Fruit fly (Drosophila melanogaster) whole organism, embryonic: ENCODE results near the gene Snr1.

Experiments used
- Atf6 ChIP-seq: fragments of 200-800 bp; sonication (Bioruptor generic); IDR thresholded peaks from 2 replicates; pipeline ENCODE4 v1.3.6; 2022; ENCODE audit warnings: missing biosample characterization, missing genetic modification characterization
- Bteb2 ChIP-seq: fragments of 200-800 bp; sonication (Bioruptor generic); optimal IDR thresholded peaks from 2 replicates; lab custom pipeline; 2016; ENCODE audit warnings: missing biosample characterization, missing genetic modification characterization
- CG10654 ChIP-seq: fragments of 200-800 bp; sonication (Bioruptor generic); optimal IDR thresholded peaks from 2 replicates; lab custom pipeline; 2016; ENCODE audit warnings: missing biosample characterization, missing genetic modification characterization
- CG11695 ChIP-seq: fragments of 200-800 bp; sonication (Bioruptor generic); IDR thresholded peaks from 3 replicates; pipeline ENCODE4 v1.3.6; 2022; ENCODE audit warnings: missing biosample characterization, missing genetic modification characterization
- CG12769 ChIP-seq: fragments of 200-800 bp; sonication (Bioruptor generic); optimal IDR thresholded peaks from 2 replicates; lab custom pipeline; 2019; ENCODE audit warnings: missing biosample characterization, mild to moderate bottlenecking, missing genetic modification characterization, moderate library complexity
- CG15269 ChIP-seq: fragments of 200-800 bp; sonication (Bioruptor generic); optimal IDR thresholded peaks from 2 replicates; lab custom pipeline; 2018; ENCODE audit warnings: missing biosample characterization, mild to moderate bottlenecking, missing genetic modification characterization, moderate library complexity
- CG18619 ChIP-seq: fragments of 200-800 bp; sonication (Bioruptor generic); optimal IDR thresholded peaks from 3 replicates; lab custom pipeline; 2017; ENCODE audit warnings: missing biosample characterization, mild to moderate bottlenecking, missing genetic modification characterization
- CG32767 ChIP-seq: fragments of 200-800 bp; sonication (Bioruptor generic); IDR thresholded peaks from 2 replicates; pipeline ENCODE4 v1.3.6; 2022; ENCODE audit warnings: missing biosample characterization, missing genetic modification characterization
- CG33557 ChIP-seq: fragments of 200-800 bp; sonication (Bioruptor generic); optimal IDR thresholded peaks from 2 replicates; lab custom pipeline; 2019; ENCODE audit warnings: missing biosample characterization, mild to moderate bottlenecking, missing genetic modification characterization, moderate library complexity
- CG34376 ChIP-seq: fragments of 200-800 bp; sonication (Bioruptor generic); optimal IDR thresholded peaks from 2 replicates; lab custom pipeline; 2018; ENCODE audit warnings: missing biosample characterization, mild to moderate bottlenecking, missing genetic modification characterization
- CG4424 ChIP-seq: fragments of 200-800 bp; sonication (Bioruptor generic); optimal IDR thresholded peaks from 3 replicates; lab custom pipeline; 2016; ENCODE audit warnings: missing biosample characterization, missing genetic modification characterization
- CG8944 ChIP-seq: fragments of 200-800 bp; sonication (Bioruptor generic); optimal IDR thresholded peaks from 3 replicates; lab custom pipeline; 2016; ENCODE audit warnings: missing biosample characterization, missing genetic modification characterization
- CG9797 ChIP-seq: fragments of 200-800 bp; sonication (Bioruptor generic); optimal IDR thresholded peaks from 3 replicates; lab custom pipeline; 2018; ENCODE audit warnings: missing biosample characterization, mild to moderate bottlenecking, missing genetic modification characterization
- CTCF ChIP-seq: fragments of 200-800 bp; sonication (Bioruptor generic); optimal IDR thresholded peaks from 2 replicates; lab custom pipeline; 2017; ENCODE audit warnings: missing biosample characterization, mild to moderate bottlenecking, missing genetic modification characterization, moderate library complexity
- CkIIα-i1 ChIP-seq: fragments of 200-800 bp; sonication (Bioruptor generic); IDR thresholded peaks from 2 replicates; pipeline ENCODE4 v1.3.6; 2022; ENCODE audit warnings: missing biosample characterization, missing genetic modification characterization
- D19A ChIP-seq: fragments of 200-800 bp; optimal IDR thresholded peaks from 3 replicates; lab custom pipeline; 2019; ENCODE audit warnings: missing biosample characterization, mild to moderate bottlenecking, missing genetic modification characterization, moderate library complexity
- HLH3B ChIP-seq: fragments of 200-800 bp; sonication (Bioruptor generic); IDR thresholded peaks from 2 replicates; pipeline ENCODE4 v1.3.6; 2022; ENCODE audit warnings: missing biosample characterization, missing genetic modification characterization
- HLH4C ChIP-seq: fragments of 200-800 bp; sonication (Bioruptor generic); IDR thresholded peaks from 3 replicates; pipeline ENCODE4 v1.3.6; 2022; ENCODE audit warnings: missing biosample characterization, missing genetic modification characterization; ENCODE audit not compliant: partially characterized antibody
- Jarid2 ChIP-seq: fragments of 200-800 bp; sonication (Bioruptor generic); optimal IDR thresholded peaks from 3 replicates; lab custom pipeline; 2017; ENCODE audit warnings: mild to moderate bottlenecking, missing biosample characterization, missing genetic modification reagents, missing genetic modification characterization
- Max ChIP-seq: fragments of 200-800 bp; sonication (Bioruptor generic); optimal IDR thresholded peaks from 2 replicates; lab custom pipeline; 2016; ENCODE audit warnings: missing biosample characterization, mild to moderate bottlenecking, missing genetic modification characterization
- Meics ChIP-seq: fragments of 200-800 bp; sonication (Bioruptor generic); optimal IDR thresholded peaks from 2 replicates; lab custom pipeline; 2017; ENCODE audit warnings: missing biosample characterization, mild to moderate bottlenecking, missing genetic modification characterization
- NC2α ChIP-seq: fragments of 200-800 bp; sonication (Bioruptor generic); optimal IDR thresholded peaks from 2 replicates; lab custom pipeline; 2016; ENCODE audit warnings: missing biosample characterization, missing genetic modification characterization
- Oaz ChIP-seq: fragments of 200-800 bp; sonication (Bioruptor generic); IDR thresholded peaks from 2 replicates; pipeline ENCODE4 v1.3.6; 2022; ENCODE audit warnings: missing biosample characterization, missing genetic modification characterization
- Rfx ChIP-seq: fragments of 200-800 bp; sonication (Bioruptor generic); IDR thresholded peaks from 2 replicates; pipeline ENCODE4 v1.3.6; 2022; ENCODE audit warnings: missing biosample characterization, missing genetic modification characterization
- Sox100B ChIP-seq: fragments of 200-800 bp; sonication (Bioruptor generic); optimal IDR thresholded peaks from 3 replicates; lab custom pipeline; 2018; ENCODE audit warnings: missing biosample characterization, mild to moderate bottlenecking, missing genetic modification characterization
- Trl ChIP-seq, 3 experiments: fragments of >200 bp in 2 of 3; fragments of 200-800 bp in 1 of 3; sonication (Bioruptor generic) in 1 of 3; optimal IDR thresholded peaks; 2 replicates in 1 of 3; 3 replicates in 2 of 3; lab custom pipeline; 2016 to 2017; ENCODE audit warnings: missing biosample characterization in 1 of 3, missing genetic modification characterization in 1 of 3
- aop ChIP-seq: fragments of 200-800 bp; sonication (Bioruptor generic); IDR thresholded peaks from 2 replicates; pipeline ENCODE4 v1.3.6; 2022; ENCODE audit warnings: missing biosample characterization, missing genetic modification characterization
- ci ChIP-seq: fragments of 200-800 bp; sonication (Bioruptor generic); IDR thresholded peaks from 3 replicates; pipeline ENCODE4 v1.3.6; 2022; ENCODE audit warnings: missing biosample characterization, missing genetic modification characterization
- dmrt11E ChIP-seq: fragments of 200-800 bp; sonication (Bioruptor generic); optimal IDR thresholded peaks from 3 replicates; lab custom pipeline; 2018; ENCODE audit warnings: missing biosample characterization, mild to moderate bottlenecking, missing genetic modification characterization, moderate library complexity
- dysf ChIP-seq: fragments of 200-800 bp; sonication (Bioruptor generic); IDR thresholded peaks from 3 replicates; pipeline ENCODE4 v1.3.6; 2022; ENCODE audit warnings: missing biosample characterization, missing genetic modification characterization
- emc ChIP-seq: fragments of 200-800 bp; sonication (Bioruptor generic); optimal IDR thresholded peaks from 2 replicates; lab custom pipeline; 2016; ENCODE audit warnings: missing biosample characterization, missing genetic modification characterization
- exex ChIP-seq: fragments of 200-800 bp; sonication (Bioruptor generic); optimal IDR thresholded peaks from 4 replicates; lab custom pipeline; 2018; ENCODE audit warnings: missing biosample characterization, mild to moderate bottlenecking, missing genetic modification characterization, moderate library complexity
- h ChIP-seq: fragments of >200 bp; optimal IDR thresholded peaks from 2 replicates; lab custom pipeline; 2017
- jigr1 ChIP-seq: fragments of 200-800 bp; sonication (Bioruptor generic); IDR thresholded peaks from 3 replicates; pipeline ENCODE4 v1.3.6; 2022; ENCODE audit warnings: missing biosample characterization, missing genetic modification characterization
- lab ChIP-seq: fragments of 200-800 bp; sonication (Bioruptor generic); optimal IDR thresholded peaks from 3 replicates; lab custom pipeline; 2017; ENCODE audit warnings: missing biosample characterization, missing genetic modification characterization, mild to moderate bottlenecking, moderate library complexity, missing genetic modification reagents
- nerfin-1 ChIP-seq: fragments of 200-800 bp; sonication (Bioruptor generic); optimal IDR thresholded peaks from 3 replicates; lab custom pipeline; 2019; ENCODE audit warnings: missing biosample characterization, mild to moderate bottlenecking, missing genetic modification characterization, moderate library complexity
- org-1 ChIP-seq: fragments of 200-800 bp; sonication (Bioruptor generic); optimal IDR thresholded peaks from 2 replicates; lab custom pipeline; 2017; ENCODE audit warnings: missing biosample characterization, missing genetic modification characterization
- pita ChIP-seq: fragments of 200-800 bp; sonication (Bioruptor generic); optimal IDR thresholded peaks from 2 replicates; lab custom pipeline; 2017; ENCODE audit warnings: missing biosample characterization, mild to moderate bottlenecking, missing genetic modification characterization
- sc ChIP-seq, 3 experiments: fragments of >200 bp in 2 of 3; fragments of 200-800 bp in 1 of 3; sonication (Bioruptor generic) in 1 of 3; optimal IDR thresholded peaks; 2 replicates in 2 of 3; 3 replicates in 1 of 3; lab custom pipeline; 2017; ENCODE audit warnings: mild to moderate bottlenecking in 1 of 3, missing biosample characterization in 1 of 3, missing genetic modification characterization in 1 of 3, missing genetic modification reagents in 1 of 3
- sens-2 ChIP-seq: fragments of 200-800 bp; sonication (Bioruptor generic); IDR thresholded peaks from 2 replicates; pipeline ENCODE4 v1.3.6; 2022; ENCODE audit warnings: missing biosample characterization, missing genetic modification characterization
- tio ChIP-seq: fragments of 200-800 bp; sonication (Bioruptor generic); optimal IDR thresholded peaks from 2 replicates; lab custom pipeline; 2017; ENCODE audit warnings: missing biosample characterization, missing genetic modification characterization, inconsistent platforms
- toy ChIP-seq: fragments of 200-800 bp; sonication (Bioruptor generic); IDR thresholded peaks from 2 replicates; pipeline ENCODE4 v1.3.6; 2022; ENCODE audit warnings: missing biosample characterization, missing genetic modification characterization
- ttk ChIP-seq: fragments of 200-800 bp; sonication (Bioruptor generic); IDR thresholded peaks from 2 replicates; pipeline ENCODE4 v2.1.2; 2022; ENCODE audit warnings: missing biosample characterization, missing genetic modification characterization
- vfl ChIP-seq: fragments of 200-800 bp; sonication (Bioruptor generic); optimal IDR thresholded peaks from 2 replicates; lab custom pipeline; 2016; ENCODE audit warnings: missing biosample characterization, missing genetic modification characterization
- vvl ChIP-seq: fragments of 200-800 bp; sonication (Bioruptor generic); IDR thresholded peaks from 2 replicates; pipeline ENCODE4 v1.3.6; 2022; ENCODE audit warnings: missing biosample characterization, missing genetic modification characterization
- wor ChIP-seq: fragments of 200-800 bp; sonication (Bioruptor generic); IDR thresholded peaks from 2 replicates; pipeline ENCODE4 v1.3.6; 2022; ENCODE audit warnings: missing biosample characterization, missing genetic modification characterization
- z ChIP-seq: fragments of 200-800 bp; sonication (Bioruptor generic); IDR thresholded peaks from 3 replicates; pipeline ENCODE4 v1.3.6; 2022; ENCODE audit warnings: missing biosample characterization, missing genetic modification characterization
- zen ChIP-seq: fragments of 200-800 bp; sonication (Bioruptor generic); optimal IDR thresholded peaks from 3 replicates; lab custom pipeline; 2018; ENCODE audit warnings: missing biosample characterization, mild to moderate bottlenecking, missing genetic modification characterization, moderate library complexity
- zfh1 ChIP-seq: fragments of 200-800 bp; sonication (Bioruptor generic); IDR thresholded peaks from 3 replicates; pipeline ENCODE4 v1.3.6; 2022; ENCODE audit warnings: missing biosample characterization, missing genetic modification characterization
- zfh2 ChIP-seq: fragments of 200-800 bp; sonication (Bioruptor generic); optimal IDR thresholded peaks from 2 replicates; lab custom pipeline; 2016; ENCODE audit warnings: missing biosample characterization, missing genetic modification characterization

The Snr1 gene

dm6 chr3R:5517002-5517875, 46.5 kb downstream of the Snr1 start, which contains the start of gene Itpr (continued):
- no peak for TF ChIP-seq exex (tag; lab: Kevin White, UChicago)
- TF ChIP-seq vvl (GFP tag; lab: Robert Waterston, UW) = peak; percentile 62
- TF ChIP-seq ci (GFP tag; lab: Robert Waterston, UW) = peak; percentile 62; the same call in 2 of the 3 replicates
- no peak for TF ChIP-seq vfl (GFP tag; lab: Kevin White, UChicago)
- peak; percentile 69 for TF ChIP-seq CG9797
- TF ChIP-seq D19A (tag; lab: Kevin White, UChicago) = no peak
- 0 out of 3 replicates have a peak, but pooled peaks have one; percentile 3 for TF ChIP-seq zfh1
- TF ChIP-seq CG18619 (GFP tag; lab: Kevin White, UChicago) = no peak
- no peak for TF ChIP-seq ttk
- TF ChIP-seq CTCF (GFP tag; lab: Kevin White, UChicago) = no peak
- TF ChIP-seq h (lab: Kevin White, UChicago) = no peak
- TF ChIP-seq CG34376 (GFP tag; lab: Kevin White, UChicago) = peak; percentile 15
- TF ChIP-seq Trl (optimal IDR thresholded peaks at IDR 0.05; lab: Kevin White, UChicago) = peak; percentile 9 to 38
- no peak for TF ChIP-seq Trl (GFP tag; optimal IDR thresholded peaks at IDR 0.05; lab: Kevin White, UChicago)
- no peak for TF ChIP-seq tio
- TF ChIP-seq wor (GFP tag; lab: Robert Waterston, UW) = no peak
- no peak for TF ChIP-seq toy (GFP tag; lab: Robert Waterston, UW)
- TF ChIP-seq Oaz (GFP tag; lab: Robert Waterston, UW) = no peak
- TF ChIP-seq jigr1 = no peak
- no peak for TF ChIP-seq dmrt11E (tag; lab: Kevin White, UChicago)
- no peak for TF ChIP-seq Max
- no peak for TF ChIP-seq Sox100B (GFP tag; lab: Kevin White, UChicago)
- peak; percentile 43 for TF ChIP-seq Meics (GFP tag; lab: Kevin White, UChicago)
- no peak; the same call in 2 of the 3 replicates for TF ChIP-seq CG11695 (GFP tag; lab: Robert Waterston, UW)
- TF ChIP-seq CG8944 (GFP tag; lab: Kevin White, UChicago) = no peak
- no peak for TF ChIP-seq Bteb2 (GFP tag; lab: Kevin White, UChicago)
- TF ChIP-seq CG12769 = peak; percentile 80
- no peak for TF ChIP-seq zen
- TF ChIP-seq dysf = 0 out of 3 replicates have a peak, but pooled peaks have one; percentile 18
- TF ChIP-seq HLH4C (GFP tag; lab: Robert Waterston, UW) = no peak
- TF ChIP-seq org-1 = no peak
- TF ChIP-seq CG15269 (tag; lab: Kevin White, UChicago) = no peak
- no peak for TF ChIP-seq nerfin-1 (tag; lab: Kevin White, UChicago)
- no peak for TF ChIP-seq CkIIα-i1 (GFP tag; lab: Robert Waterston, UW)
- no peak for TF ChIP-seq z (GFP tag; lab: Robert Waterston, UW)
- TF ChIP-seq pita = no peak
- no peak for TF ChIP-seq sc (optimal IDR thresholded peaks at IDR 0.05; lab: Kevin White, UChicago)
- TF ChIP-seq sc (GFP tag; optimal IDR thresholded peaks at IDR 0.05; lab: Kevin White, UChicago) = no peak
- TF ChIP-seq Rfx = no peak
- TF ChIP-seq CG10654 (GFP tag; lab: Kevin White, UChicago) = no peak
- TF ChIP-seq HLH3B (GFP tag; lab: Robert Waterston, UW) = no peak
- TF ChIP-seq Atf6 = no peak
- TF ChIP-seq emc (GFP tag; lab: Kevin White, UChicago) = no peak
- peak; percentile 22 for TF ChIP-seq lab
- TF ChIP-seq zfh2 (GFP tag; lab: Kevin White, UChicago) = no peak
- no peak for TF ChIP-seq sens-2 (GFP tag; lab: Robert Waterston, UW)
- TF ChIP-seq NC2α (GFP tag; lab: Kevin White, UChicago) = no peak
- no peak for TF ChIP-seq aop (GFP tag; lab: Robert Waterston, UW)
- TF ChIP-seq Jarid2 (GFP tag; lab: Kevin White, UChicago) = peak; percentile 87
- TF ChIP-seq CG33557 (GFP tag; lab: Kevin White, UChicago) = no peak
- no peak for TF ChIP-seq CG32767
- no peak for TF ChIP-seq CG4424 (GFP tag; lab: Kevin White, UChicago)
